Worm (Caenorhabditis elegans) whole organism, L1 larva: ENCODE data around the gene C07E3.8.

Source experiments
- alr-1 ChIP-seq: fragments of 200-800 bp; sonication (Bioruptor generic); optimal IDR thresholded peaks from 2 replicates; lab custom pipeline; 2018; ENCODE audit warnings: borderline replicate concordance, mild to moderate bottlenecking, missing genetic modification characterization, missing compliant biosample characterization
- elt-3 ChIP-seq, 6 experiments: fragments of 150-350 bp in 1 of 6; sonication (generic microtip); optimal IDR thresholded peaks; 2 replicates each; lab custom pipeline; 2017 to 2018; ENCODE audit warnings: missing biosample characterization in 6 of 6, missing genetic modification characterization in 6 of 6, inconsistent platforms in 1 of 6
- grh-1 ChIP-seq: fragments of 200-800 bp; sonication (Bioruptor generic); IDR thresholded peaks from 2 replicates; pipeline ENCODE4 v1.3.6; 2022; ENCODE audit warnings: missing genetic modification reagents, missing genetic modification characterization, missing compliant biosample characterization
- lin-14 ChIP-seq: fragments of 200-800 bp; sonication (Bioruptor generic); optimal IDR thresholded peaks from 2 replicates; lab custom pipeline; 2018; ENCODE audit warnings: mild to moderate bottlenecking, missing genetic modification characterization, moderate library complexity, missing compliant biosample characterization
- nhr-28 ChIP-seq: fragments of 150-350 bp; optimal IDR thresholded peaks from 2 replicates; lab custom pipeline; 2014; ENCODE audit warnings: missing biosample characterization, missing genetic modification characterization
- nhr-76 ChIP-seq: sonication (generic microtip); optimal IDR thresholded peaks from 2 replicates; lab custom pipeline; 2017; ENCODE audit warnings: missing biosample characterization, missing genetic modification characterization

DNA sequence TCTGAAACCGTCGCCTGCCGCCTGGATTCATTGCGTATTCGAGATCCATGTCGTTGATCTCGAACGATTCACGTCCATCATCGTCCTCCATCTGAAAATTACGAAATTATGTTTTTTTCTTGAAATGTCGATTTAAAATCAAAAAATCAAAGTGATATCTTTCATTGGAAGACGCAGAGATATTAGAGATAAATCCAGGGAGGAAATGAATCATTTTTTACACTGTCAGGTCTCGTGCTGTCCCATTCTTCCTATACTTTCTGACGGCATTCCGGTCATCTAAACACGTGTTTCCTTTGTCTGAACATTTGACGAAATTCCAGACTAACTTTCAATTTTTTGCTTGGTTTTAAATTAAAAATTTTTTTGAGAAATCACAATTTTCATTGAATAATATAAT lies 2.1 kb upstream of the C07E3.8 start, which contains the start of gene stip-1:
- TF ChIP-seq alr-1 (tag; lab: Kevin White, UChicago), result no peak
- TF ChIP-seq lin-14 (GFP tag; lab: Kevin White, UChicago), result no peak
- no peak for TF ChIP-seq grh-1
- no peak for TF ChIP-seq nhr-28 (tag; lab: Kevin White, UChicago)
- TF ChIP-seq nhr-76 (tag; lab: Kevin White, UChicago), result no peak
- no peak for TF ChIP-seq elt-3 (tag; optimal IDR thresholded peaks at IDR 0.05; lab: Kevin White, UChicago)
